Worm (Caenorhabditis elegans) whole organism, L2 larva: ENCODE results near the gene pmt-1.
A peak's percentile ranks its signal among the peaks of the same experiment; 100 is the strongest.

Experiments used
- C34F6.9 ChIP-seq: fragments of 150-350 bp; optimal IDR thresholded peaks from 2 replicates; lab custom pipeline; 2014; ENCODE audit warnings: missing biosample characterization, missing genetic modification characterization
- F13H6.1 ChIP-seq: sonication (generic microtip); optimal IDR thresholded peaks from 2 replicates; lab custom pipeline; 2016; ENCODE audit warnings: missing genetic modification characterization, missing compliant biosample characterization
- R02D3.7 ChIP-seq: fragments of 150-350 bp; optimal IDR thresholded peaks from 2 replicates; lab custom pipeline; 2014; ENCODE audit warnings: missing biosample characterization, missing genetic modification characterization
- Y55F3AM.14 ChIP-seq: fragments of 200-800 bp; sonication (Bioruptor generic); optimal IDR thresholded peaks from 2 replicates; lab custom pipeline; 2018; ENCODE audit warnings: mild to moderate bottlenecking, missing genetic modification characterization, missing compliant biosample characterization
- aly-2 ChIP-seq: fragments of 150-350 bp; optimal IDR thresholded peaks from 2 replicates; lab custom pipeline; 2014; ENCODE audit warnings: missing biosample characterization, missing genetic modification characterization
- ama-1 ChIP-seq: fragments of 150-350 bp; optimal IDR thresholded peaks from 2 replicates; lab custom pipeline; 2018; ENCODE audit warnings: inconsistent platforms
- blmp-1 ChIP-seq: sonication (generic microtip); optimal IDR thresholded peaks from 2 replicates; lab custom pipeline; 2017; ENCODE audit warnings: missing genetic modification characterization, mild to moderate bottlenecking, missing compliant biosample characterization, antibody characterized with exemption, moderate library complexity; ENCODE audit not compliant: insufficient read depth
- ceh-16 ChIP-seq: fragments of 150-350 bp; optimal IDR thresholded peaks from 2 replicates; lab custom pipeline; 2014; ENCODE audit warnings: missing biosample characterization, missing genetic modification characterization
- ceh-82 ChIP-seq: fragments of 150-350 bp; optimal IDR thresholded peaks from 2 replicates; lab custom pipeline; 2014; ENCODE audit warnings: missing biosample characterization, missing genetic modification characterization
- crh-2 ChIP-seq: sonication (generic microtip); optimal IDR thresholded peaks from 2 replicates; lab custom pipeline; 2017; ENCODE audit warnings: missing biosample characterization, missing genetic modification characterization
- dmd-4 ChIP-seq: sonication (generic microtip); optimal IDR thresholded peaks from 2 replicates; lab custom pipeline; 2017; ENCODE audit warnings: missing biosample characterization, missing genetic modification characterization
- egl-27 ChIP-seq: sonication (generic microtip); optimal IDR thresholded peaks from 3 replicates; lab custom pipeline; 2017; ENCODE audit warnings: missing biosample characterization, missing genetic modification reagents, missing genetic modification characterization
- elt-1 ChIP-seq: fragments of 150-350 bp; optimal IDR thresholded peaks from 2 replicates; lab custom pipeline; 2014; ENCODE audit warnings: missing biosample characterization, missing genetic modification characterization
- elt-3 ChIP-seq: sonication (generic microtip); optimal IDR thresholded peaks from 2 replicates; lab custom pipeline; 2017; ENCODE audit warnings: missing biosample characterization, missing genetic modification characterization
- fos-1 ChIP-seq: fragments of 150-350 bp; optimal IDR thresholded peaks from 2 replicates; lab custom pipeline; 2014; ENCODE audit warnings: missing biosample characterization, missing genetic modification characterization
- gmeb-1 ChIP-seq: fragments of 150-350 bp; optimal IDR thresholded peaks from 2 replicates; lab custom pipeline; 2014; ENCODE audit warnings: missing biosample characterization, missing genetic modification characterization
- lin-11 ChIP-seq: fragments of 150-350 bp; sonication (generic microtip); optimal IDR thresholded peaks from 2 replicates; lab custom pipeline; 2014; ENCODE audit warnings: missing biosample characterization, missing genetic modification characterization, inconsistent platforms, mixed read lengths
- lin-13 ChIP-seq: fragments of 150-350 bp; optimal IDR thresholded peaks from 2 replicates; lab custom pipeline; 2014; ENCODE audit warnings: missing biosample characterization, missing genetic modification reagents, missing genetic modification characterization
- lin-39 ChIP-seq: fragments of 150-350 bp; optimal IDR thresholded peaks from 2 replicates; lab custom pipeline; 2014; ENCODE audit warnings: missing biosample characterization, missing genetic modification reagents, missing genetic modification characterization
- lsy-2 ChIP-seq, 2 experiments: fragments of 150-350 bp in 1 of 2; sonication (generic microtip) in 1 of 2; optimal IDR thresholded peaks; 2 replicates each; lab custom pipeline; 2014 to 2017; ENCODE audit warnings: missing biosample characterization in 2 of 2, missing genetic modification characterization in 2 of 2
- mab-5 ChIP-seq: fragments of 150-350 bp; optimal IDR thresholded peaks from 2 replicates; lab custom pipeline; 2014; ENCODE audit warnings: missing biosample characterization, missing genetic modification characterization
- mbf-1 ChIP-seq: sonication (generic microtip); optimal IDR thresholded peaks from 2 replicates; lab custom pipeline; 2017; ENCODE audit warnings: missing biosample characterization, missing genetic modification characterization
- mdl-1 ChIP-seq, 2 experiments: fragments of 150-350 bp in 1 of 2; sonication (generic microtip) in 1 of 2; optimal IDR thresholded peaks; 2 replicates each; lab custom pipeline; 2017; ENCODE audit warnings: missing biosample characterization in 2 of 2, missing genetic modification characterization in 2 of 2
- nhr-10 ChIP-seq: sonication (generic microtip); optimal IDR thresholded peaks from 2 replicates; lab custom pipeline; 2017; ENCODE audit warnings: missing biosample characterization, missing genetic modification characterization
- nhr-11 ChIP-seq: fragments of 150-350 bp; optimal IDR thresholded peaks from 2 replicates; lab custom pipeline; 2014; ENCODE audit warnings: missing biosample characterization, missing genetic modification characterization
- nhr-12 ChIP-seq: fragments of 150-350 bp; optimal IDR thresholded peaks from 2 replicates; lab custom pipeline; 2014; ENCODE audit warnings: missing biosample characterization, missing genetic modification characterization
- nhr-129 ChIP-seq: fragments of 150-350 bp; optimal IDR thresholded peaks from 2 replicates; lab custom pipeline; 2014; ENCODE audit warnings: missing biosample characterization, missing genetic modification characterization
- nhr-21 ChIP-seq: fragments of 150-350 bp; optimal IDR thresholded peaks from 2 replicates; lab custom pipeline; 2014; ENCODE audit warnings: missing biosample characterization, missing genetic modification characterization
- nhr-237 ChIP-seq: fragments of 150-350 bp; optimal IDR thresholded peaks from 2 replicates; lab custom pipeline; 2014; ENCODE audit warnings: missing biosample characterization, missing genetic modification characterization
- nhr-25 ChIP-seq: fragments of 150-350 bp; sonication (generic microtip); optimal IDR thresholded peaks from 3 replicates; lab custom pipeline; 2014; ENCODE audit warnings: missing biosample characterization, missing genetic modification characterization
- nhr-6 ChIP-seq: fragments of 150-350 bp; optimal IDR thresholded peaks from 2 replicates; lab custom pipeline; 2014; ENCODE audit warnings: missing biosample characterization, missing genetic modification characterization
- nhr-77 ChIP-seq: fragments of 150-350 bp; optimal IDR thresholded peaks from 2 replicates; lab custom pipeline; 2014; ENCODE audit warnings: missing biosample characterization, missing genetic modification characterization
- sem-4 ChIP-seq: fragments of 150-350 bp; optimal IDR thresholded peaks from 2 replicates; lab custom pipeline; 2014; ENCODE audit warnings: missing biosample characterization, missing genetic modification reagents, missing genetic modification characterization
- sma-3 ChIP-seq: sonication (generic microtip); optimal IDR thresholded peaks from 2 replicates; lab custom pipeline; 2016; ENCODE audit warnings: missing genetic modification reagents, missing genetic modification characterization, missing compliant biosample characterization
- sma-9 ChIP-seq, 2 experiments: fragments of 150-350 bp in 1 of 2; sonication (generic microtip) in 1 of 2; optimal IDR thresholded peaks; 2 replicates each; lab custom pipeline; 2014 to 2016; ENCODE audit warnings: missing genetic modification characterization in 2 of 2, mild to moderate bottlenecking in 1 of 2, missing biosample characterization in 1 of 2, missing compliant biosample characterization in 1 of 2, missing genetic modification reagents in 1 of 2, moderate library complexity in 1 of 2
- snpc-4 ChIP-seq: fragments of 150-350 bp; optimal IDR thresholded peaks from 2 replicates; lab custom pipeline; 2014; ENCODE audit warnings: missing biosample characterization, missing genetic modification characterization
- unc-39 ChIP-seq: fragments of 150-350 bp; optimal IDR thresholded peaks from 2 replicates; lab custom pipeline; 2014; ENCODE audit warnings: missing biosample characterization, missing genetic modification characterization
- unc-55 ChIP-seq: fragments of 150-350 bp; sonication (generic microtip); optimal IDR thresholded peaks from 3 replicates; lab custom pipeline; 2014; ENCODE audit warnings: missing biosample characterization, missing genetic modification reagents, missing genetic modification characterization
- unc-62 ChIP-seq: fragments of 150-350 bp; optimal IDR thresholded peaks from 2 replicates; lab custom pipeline; 2014; ENCODE audit warnings: missing biosample characterization, missing genetic modification reagents, missing genetic modification characterization
- ztf-11 ChIP-seq: sonication (generic microtip); optimal IDR thresholded peaks from 2 replicates; lab custom pipeline; 2017; ENCODE audit warnings: missing biosample characterization, missing genetic modification characterization
- ztf-4 ChIP-seq: fragments of 150-350 bp; optimal IDR thresholded peaks from 2 replicates; lab custom pipeline; 2014; ENCODE audit warnings: missing biosample characterization, missing genetic modification characterization

pmt-1 gene

DNA sequence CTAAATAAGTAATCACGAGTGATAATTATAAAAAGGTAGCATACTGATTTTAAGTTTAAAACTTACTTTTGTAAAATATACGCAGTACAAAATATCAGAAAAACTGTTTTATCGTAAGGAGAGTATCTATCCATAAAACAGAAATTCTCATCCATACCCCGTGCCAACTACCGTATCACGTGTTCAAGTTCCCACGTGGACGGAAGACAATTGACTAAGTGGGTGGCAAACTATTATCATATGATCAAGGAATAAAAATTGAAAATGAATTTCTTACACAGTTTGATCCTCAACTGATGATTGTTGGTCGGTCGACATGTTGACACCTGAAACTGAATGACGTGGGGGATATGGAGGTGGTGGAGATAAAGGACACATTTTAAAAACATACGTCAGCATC, at the start of gene pmt-1:
Gene pmt-1, minus strand, starts transcription at position 332 of the 400 bp plus-strand sequence.
- TF ChIP-seq nhr-21 (tag; lab: Kevin White, UChicago) (peak; percentile 64), mdl-1 (tag; optimal IDR thresholded peaks at IDR 0.05; lab: Kevin White, UChicago) (peak in 1 of 2 experiments; percentile 33), gmeb-1 (tag; lab: Kevin White, UChicago) (peak; percentile 43), crh-2 (peak; percentile 64), sma-9 (GFP tag; optimal IDR thresholded peaks at IDR 0.05; lab: Kevin White, UChicago) (peak; percentile 78), sma-9 (tag; optimal IDR thresholded peaks at IDR 0.05; lab: Kevin White, UChicago) (no peak), ceh-16 (tag; lab: Kevin White, UChicago) (no peak), aly-2 (tag; lab: Kevin White, UChicago) (no peak)

DNA sequence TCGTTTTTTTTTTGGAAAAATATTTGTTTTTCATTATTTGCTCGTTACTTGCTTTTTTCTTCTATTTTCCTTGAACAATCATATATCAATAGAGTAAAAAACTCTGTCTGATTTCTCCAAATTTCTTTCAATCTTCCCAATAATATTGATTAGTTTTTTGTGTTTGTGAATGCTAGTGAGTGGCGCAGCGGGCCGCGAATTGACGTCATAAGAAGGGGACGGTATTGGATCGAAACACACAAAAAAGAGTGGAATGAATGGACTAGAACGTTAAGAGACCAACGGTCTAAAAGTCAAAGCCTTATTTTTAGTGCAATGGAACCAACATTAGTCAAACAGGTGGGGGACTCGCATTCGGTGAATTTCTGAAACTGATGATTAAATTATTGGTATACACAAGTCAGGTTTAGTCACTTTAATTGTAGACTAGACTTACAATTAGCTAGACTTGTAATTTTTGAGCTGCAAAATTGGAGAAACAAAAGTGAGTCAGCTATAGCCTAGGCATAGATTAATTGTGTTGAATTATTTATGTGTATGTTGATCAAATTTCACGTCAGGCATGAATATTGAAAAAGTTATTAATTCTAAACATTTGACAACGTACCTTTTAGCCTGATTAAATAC, 49.5 kb upstream of the pmt-1 start:
- TF ChIP-seq fos-1 (peak; percentile 58), dmd-4 (tag; lab: Kevin White, UChicago) (no peak), nhr-11 (tag; lab: Kevin White, UChicago) (no peak), sma-9 (GFP tag; optimal IDR thresholded peaks at IDR 0.05; lab: Kevin White, UChicago) (peak; percentile 13), sma-9 (tag; optimal IDR thresholded peaks at IDR 0.05; lab: Kevin White, UChicago) (no peak), F13H6.1 (tag; lab: Kevin White, UChicago) (peak; percentile 43), unc-55 (GFP tag; lab: Kevin White, UChicago) (no peak), nhr-129 (tag; lab: Kevin White, UChicago) (peak; percentile 11), sma-3 (GFP tag; lab: Kevin White, UChicago) (peak; percentile 5), ama-1 (peak; percentile 2)

DNA sequence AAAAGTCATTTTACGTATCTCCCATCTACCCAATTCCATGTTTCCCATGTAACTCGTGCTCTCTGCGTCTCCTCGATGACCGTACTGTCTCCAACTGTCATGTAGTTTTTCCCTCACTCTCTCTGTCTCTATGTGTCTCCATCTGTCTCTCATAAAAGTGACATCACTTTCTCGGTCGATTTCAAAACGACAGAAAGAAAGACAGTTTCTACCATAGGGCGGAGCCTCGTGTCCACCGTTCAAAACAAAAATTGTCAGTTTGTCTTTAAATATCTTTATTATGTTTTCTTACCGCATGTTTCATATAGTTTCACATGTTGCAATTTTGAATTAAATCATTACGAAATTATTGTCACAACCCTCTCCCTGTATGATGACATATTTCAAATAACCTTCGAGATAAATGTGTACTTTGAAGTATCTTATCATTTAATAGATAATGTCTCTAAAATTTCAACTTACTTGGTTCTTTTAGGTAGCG, 47.9 kb upstream of the pmt-1 start:
- TF ChIP-seq mdl-1 (tag; optimal IDR thresholded peaks at IDR 0.05; lab: Kevin White, UChicago) (peak; percentile 64 to 71), aly-2 (tag; lab: Kevin White, UChicago) (no peak), ama-1 (peak; percentile 48), F13H6.1 (tag; lab: Kevin White, UChicago) (peak; percentile 92), nhr-129 (tag; lab: Kevin White, UChicago) (peak; percentile 90), snpc-4 (tag; lab: Kevin White, UChicago) (peak; percentile 4), sma-3 (GFP tag; lab: Kevin White, UChicago) (peak; percentile 95), ceh-16 (tag; lab: Kevin White, UChicago) (peak; percentile 34), nhr-6 (peak; percentile 94), lin-39 (tag; lab: Kevin White, UChicago) (no peak), mbf-1 (tag; lab: Kevin White, UChicago) (no peak), ztf-11 (tag; lab: Kevin White, UChicago) (no peak), nhr-21 (tag; lab: Kevin White, UChicago) (peak; percentile 92), ztf-4 (tag; lab: Kevin White, UChicago) (peak; percentile 79), C34F6.9 (tag; lab: Kevin White, UChicago) (peak; percentile 85), nhr-12 (tag; lab: Kevin White, UChicago) (no peak), gmeb-1 (tag; lab: Kevin White, UChicago) (peak; percentile 67), nhr-10 (tag; lab: Kevin White, UChicago) (no peak), nhr-11 (tag; lab: Kevin White, UChicago) (no peak), nhr-77 (tag; lab: Kevin White, UChicago) (peak; percentile 44), Y55F3AM.14 (GFP tag; lab: Kevin White, UChicago) (peak; percentile 77), fos-1 (peak; percentile 94), unc-55 (GFP tag; lab: Kevin White, UChicago) (peak; percentile 84), unc-39 (tag; lab: Kevin White, UChicago) (no peak), sem-4 (tag; lab: Kevin White, UChicago) (peak; percentile 83), nhr-25 (peak; percentile 93), unc-62 (peak; percentile 85), sma-9 (GFP tag; optimal IDR thresholded peaks at IDR 0.05; lab: Kevin White, UChicago) (peak; percentile 98), sma-9 (tag; optimal IDR thresholded peaks at IDR 0.05; lab: Kevin White, UChicago) (peak; percentile 82), crh-2 (peak; percentile 87), ceh-82 (tag; lab: Kevin White, UChicago) (no peak), elt-1 (peak; percentile 30), lin-13 (peak; percentile 67), dmd-4 (tag; lab: Kevin White, UChicago) (no peak), lsy-2 (tag; optimal IDR thresholded peaks at IDR 0.05; lab: Kevin White, UChicago) (peak; percentile 12 to 87), lin-11 (tag; lab: Kevin White, UChicago) (no peak), R02D3.7 (tag; lab: Kevin White, UChicago) (no peak), egl-27 (tag; lab: Kevin White, UChicago) (peak; percentile 89), mab-5 (tag; lab: Kevin White, UChicago) (peak; percentile 39), nhr-237 (tag; lab: Kevin White, UChicago) (no peak), blmp-1 (peak; percentile 69), elt-3 (no peak)
